Worm (Caenorhabditis elegans) whole organism, late embryonic: Measurements from ENCODE around the gene Y56A3A.28.

Experiments used
- ama-1 ChIP-seq: fragments of 150-350 bp; optimal IDR thresholded peaks from 2 replicates; lab custom pipeline; 2014
- ceh-45 ChIP-seq: fragments of 200-800 bp; sonication (Bioruptor generic); IDR thresholded peaks from 2 replicates; pipeline ENCODE4 v1.3.6; 2022; ENCODE audit warnings: missing genetic modification reagents, missing genetic modification characterization, missing compliant biosample characterization
- dve-1 ChIP-seq: sonication (generic microtip); optimal IDR thresholded peaks from 2 replicates; lab custom pipeline; 2017; ENCODE audit warnings: antibody characterized with exemption, mild to moderate bottlenecking, missing genetic modification characterization, missing compliant biosample characterization
- elt-4 ChIP-seq: sonication (generic microtip); optimal IDR thresholded peaks from 2 replicates; lab custom pipeline; 2016; ENCODE audit warnings: missing genetic modification characterization, missing compliant biosample characterization

DNA sequence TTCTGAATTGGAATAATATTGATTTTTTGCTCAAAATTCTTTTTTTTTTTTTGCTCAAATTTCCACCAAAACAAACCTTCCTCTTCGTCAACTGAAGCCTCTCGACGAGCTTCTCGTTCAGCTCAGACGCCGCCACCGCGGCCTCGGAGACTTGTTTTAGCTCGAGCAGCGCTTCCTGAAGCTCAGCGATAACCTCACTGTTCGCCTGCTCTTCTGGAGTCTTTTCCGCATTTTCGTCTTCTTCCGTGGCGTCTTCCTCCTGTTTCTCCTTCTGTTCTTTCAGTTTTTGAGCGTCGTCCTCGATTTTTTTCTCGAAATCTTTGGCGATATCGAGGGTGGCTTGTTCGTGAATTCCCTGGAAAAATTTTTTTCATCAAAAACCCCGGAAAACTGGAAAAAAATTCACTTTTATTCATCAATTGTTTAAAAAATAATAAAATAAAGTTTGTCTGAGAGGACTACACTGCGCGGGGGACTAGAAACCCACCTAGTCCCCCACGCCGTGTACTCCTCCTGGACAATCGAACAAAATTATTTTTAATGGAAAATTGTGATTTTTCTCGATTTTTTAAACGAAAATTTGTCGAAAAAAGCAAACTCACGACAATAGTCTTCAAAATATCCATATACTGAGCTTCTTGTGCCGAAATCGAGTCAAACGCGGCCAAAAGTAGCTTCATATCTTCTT, 25.0 kb downstream of the Y56A3A.28 start:
- TF ChIP-seq ceh-45 (GFP tag; lab: Robert Waterston, UW) (no peak), ama-1 (no peak), dve-1 (tag; lab: Kevin White, UChicago) (no peak), elt-4 (tag; lab: Kevin White, UChicago) (no peak)
